Fruit fly (Drosophila melanogaster): Measurements from ENCODE around the gene Remo.

Remo gene

dm6 chrX:13276713-13277112 is 11.1 kb upstream of the Remo start (continued):
- TF ChIP-seq usp (GFP tag; optimal IDR thresholded peaks at IDR 0.05) = no peak
- TF ChIP-seq cas (GFP tag; IDR thresholded peaks at IDR 0.05) = peak; percentile 57; the same call in 1 of the 2 replicates
- peak; percentile 70; the same call in 2 of the 3 replicates for TF ChIP-seq zfh1 (GFP tag; IDR thresholded peaks at IDR 0.05)
- 0 out of 3 replicates have a peak, but pooled peaks have one; percentile 36 for TF ChIP-seq otp (GFP tag; IDR thresholded peaks at IDR 0.05)
- no peak for TF ChIP-seq oc (tag; optimal IDR thresholded peaks at IDR 0.05)
- TF ChIP-seq Scr (GFP tag; IDR thresholded peaks at IDR 0.05; ENCODE audit: partially characterized antibody) = no peak
- peak; percentile 49 for TF ChIP-seq MTF-1 (GFP tag; optimal IDR thresholded peaks at IDR 0.05; ENCODE audit: borderline replicate concordance)
- TF ChIP-seq CG31388 (GFP tag; optimal IDR thresholded peaks at IDR 0.05) = no peak
- peak; percentile 30 for TF ChIP-seq abd-A (tag; optimal IDR thresholded peaks at IDR 0.05)
- peak; percentile 67 for TF ChIP-seq CG9437 (GFP tag; optimal IDR thresholded peaks at IDR 0.05)
- peak; percentile 78 for TF ChIP-seq CG9727 (GFP tag; optimal IDR thresholded peaks at IDR 0.05)
- TF ChIP-seq wek (GFP tag; optimal IDR thresholded peaks at IDR 0.05) = no peak
- 0 out of 2 replicates have a peak, but pooled peaks have one; percentile 16 for TF ChIP-seq onecut (GFP tag; IDR thresholded peaks at IDR 0.05)
- peak; percentile 87 for TF ChIP-seq dysf (GFP tag; IDR thresholded peaks at IDR 0.05)
- peak; percentile 24 for TF ChIP-seq CG8281 (tag; optimal IDR thresholded peaks at IDR 0.05)
- no peak for TF ChIP-seq Hr39 (optimal IDR thresholded peaks at IDR 0.05)
- no peak for TF ChIP-seq chn (GFP tag; optimal IDR thresholded peaks at IDR 0.05)
- TF ChIP-seq al (GFP tag; IDR thresholded peaks at IDR 0.05) = peak; percentile 85
- TF ChIP-seq CG9876 (GFP tag; optimal IDR thresholded peaks at IDR 0.05) = no peak
- no peak for TF ChIP-seq Lpt (GFP tag; optimal IDR thresholded peaks at IDR 0.05)
- TF ChIP-seq ftz-f1 (GFP tag; optimal IDR thresholded peaks at IDR 0.05) = no peak
- TF ChIP-seq CG8290 (GFP tag; optimal IDR thresholded peaks at IDR 0.05) = no peak
- TF ChIP-seq CG8290 (tag; optimal IDR thresholded peaks at IDR 0.05) = peak in 1 of 2 experiments; percentile 52
- TF ChIP-seq CG17385 (GFP tag; optimal IDR thresholded peaks at IDR 0.05) = peak; percentile 72
- peak; percentile 90 for TF ChIP-seq Fer1 (GFP tag; optimal IDR thresholded peaks at IDR 0.05)
- no peak for TF ChIP-seq CG3065 (GFP tag; optimal IDR thresholded peaks at IDR 0.05)
- no peak for TF ChIP-seq emc (GFP tag; optimal IDR thresholded peaks at IDR 0.05)
- peak; percentile 41 for TF ChIP-seq Vsx1 (GFP tag; optimal IDR thresholded peaks at IDR 0.05)
- TF ChIP-seq gem (tag; optimal IDR thresholded peaks at IDR 0.05) = peak; percentile 88
- TF ChIP-seq caup (GFP tag; optimal IDR thresholded peaks at IDR 0.05; ENCODE audit: severe bottlenecking) = peak; percentile 81
- TF ChIP-seq CG8944 (GFP tag; optimal IDR thresholded peaks at IDR 0.05) = no peak
- TF ChIP-seq Atf3 (GFP tag; optimal IDR thresholded peaks at IDR 0.05) = no peak
- peak; percentile 80 for TF ChIP-seq unpg (GFP tag; optimal IDR thresholded peaks at IDR 0.05)
- no peak for TF ChIP-seq Dref (GFP tag; IDR thresholded peaks at IDR 0.05)
- TF ChIP-seq NC2β (GFP tag; optimal IDR thresholded peaks at IDR 0.05) = no peak
- peak; percentile 22 for TF ChIP-seq CG10462 (GFP tag; optimal IDR thresholded peaks at IDR 0.05)
- TF ChIP-seq CG30020 (tag; optimal IDR thresholded peaks at IDR 0.05) = no peak
- TF ChIP-seq cad (GFP tag; optimal IDR thresholded peaks at IDR 0.05) = no peak
- TF ChIP-seq pita (GFP tag; optimal IDR thresholded peaks at IDR 0.05) = no peak
- peak; percentile 54 for TF ChIP-seq HmgZ (tag; optimal IDR thresholded peaks at IDR 0.05)
- no peak for TF ChIP-seq sima (GFP tag; optimal IDR thresholded peaks at IDR 0.05)
- TF ChIP-seq lilli (GFP tag; optimal IDR thresholded peaks at IDR 0.05) = peak; percentile 41
- peak; percentile 66 for TF ChIP-seq CG13775 (GFP tag; optimal IDR thresholded peaks at IDR 0.05)
- TF ChIP-seq CG6272 (GFP tag; IDR thresholded peaks at IDR 0.05) = no peak
- peak; percentile 84 for TF ChIP-seq fd3F (GFP tag; optimal IDR thresholded peaks at IDR 0.05)
- peak; percentile 82 for TF ChIP-seq CG13894 (tag; optimal IDR thresholded peaks at IDR 0.05)
- TF ChIP-seq NC2α (GFP tag; optimal IDR thresholded peaks at IDR 0.05) = no peak
- TF ChIP-seq odd (GFP tag; optimal IDR thresholded peaks at IDR 0.05) = peak; percentile 57
- peak; percentile 27 for TF ChIP-seq fd96Cb (tag; optimal IDR thresholded peaks at IDR 0.05)
- TF ChIP-seq CG10543 (GFP tag; optimal IDR thresholded peaks at IDR 0.05) = peak; percentile 62
- TF ChIP-seq Mad (GFP tag; optimal IDR thresholded peaks at IDR 0.05) = no peak
- TF ChIP-seq gcm (GFP tag; optimal IDR thresholded peaks at IDR 0.05) = peak; percentile 37
